Worm (Caenorhabditis elegans) whole organism, midembryonic: Measurements from ENCODE around the gene nspd-2.
"Not testable (repeated sequence)": the region's sequence is repeated elsewhere in the genome, so short reads cannot be mapped to it uniquely, and the experiment has no call there.

Experiments used
- T22C8.4 ChIP-seq: fragments of 200-800 bp; sonication (Bioruptor generic); IDR thresholded peaks from 2 replicates; pipeline ENCODE4 v1.3.6; 2022; ENCODE audit warnings: missing genetic modification characterization, missing compliant biosample characterization
- cog-1 ChIP-seq: sonication (generic microtip); optimal IDR thresholded peaks from 2 replicates; lab custom pipeline; 2016; ENCODE audit warnings: missing genetic modification characterization, missing compliant biosample characterization
- flt-1 ChIP-seq: fragments of 200-800 bp; sonication (Bioruptor generic); IDR thresholded peaks from 2 replicates; pipeline ENCODE4 v1.3.6; 2022; ENCODE audit warnings: missing genetic modification characterization, missing compliant biosample characterization
- klf-2 ChIP-seq: fragments of 200-800 bp; sonication (Bioruptor generic); conservative IDR thresholded peaks from 2 replicates; pipeline ENCODE4 v1.3.6; 2022; ENCODE audit warnings: missing genetic modification reagents, missing genetic modification characterization, missing compliant biosample characterization
- med-1 ChIP-seq: sonication (generic microtip); optimal IDR thresholded peaks from 2 replicates; lab custom pipeline; 2017; ENCODE audit warnings: missing genetic modification characterization, mild to moderate bottlenecking, missing compliant biosample characterization, antibody characterized with exemption, missing genetic modification reagents; ENCODE audit not compliant: insufficient read depth
- ref-1 ChIP-seq: fragments of 200-800 bp; sonication (Bioruptor generic); conservative IDR thresholded peaks from 2 replicates; pipeline ENCODE4 v1.3.6; 2022; ENCODE audit warnings: missing genetic modification reagents, missing genetic modification characterization, missing compliant biosample characterization
- tab-1 ChIP-seq: fragments of 200-800 bp; sonication (Bioruptor generic); IDR thresholded peaks from 2 replicates; pipeline ENCODE4 v1.3.6; 2022; ENCODE audit warnings: missing genetic modification characterization, missing compliant biosample characterization
- ztf-23 ChIP-seq: fragments of 200-800 bp; sonication (Bioruptor generic); IDR thresholded peaks from 2 replicates; pipeline ENCODE4 v1.3.6; 2022; ENCODE audit warnings: missing genetic modification reagents, missing genetic modification characterization, missing compliant biosample characterization
- ztf-29 ChIP-seq: fragments of 200-800 bp; sonication (Bioruptor generic); IDR thresholded peaks from 2 replicates; pipeline ENCODE4 v1.3.6; 2022; ENCODE audit warnings: missing genetic modification reagents, missing genetic modification characterization, missing compliant biosample characterization

The nspd-2 gene

DNA sequence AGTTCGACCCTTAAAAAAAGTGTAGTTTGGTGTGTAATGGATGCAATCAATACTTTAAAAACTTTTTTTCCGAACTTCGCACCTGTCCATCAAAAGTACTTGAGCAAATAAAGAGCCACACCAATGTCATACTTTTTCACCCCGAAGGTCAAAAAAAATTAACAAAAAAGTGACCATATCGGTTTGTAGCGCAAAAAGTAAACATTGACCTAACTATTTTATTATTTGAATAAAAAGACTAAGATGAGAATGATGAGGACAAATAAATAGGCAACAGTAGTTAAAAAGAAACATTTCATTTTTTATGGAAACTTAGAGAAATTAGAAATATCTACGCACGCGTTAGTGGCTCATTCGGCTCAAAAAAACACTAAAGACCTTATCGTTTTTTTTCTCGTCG, 25.5 kb downstream of the nspd-2 start:
- no peak for TF ChIP-seq flt-1 (GFP tag; lab: Robert Waterston, UW)
- no peak for TF ChIP-seq med-1
- TF ChIP-seq ztf-29 (GFP tag; lab: Robert Waterston, UW): no peak
- TF ChIP-seq cog-1 (tag; lab: Kevin White, UChicago): no peak
- TF ChIP-seq tab-1: no peak
- TF ChIP-seq T22C8.4 (GFP tag; lab: Robert Waterston, UW): no peak
- TF ChIP-seq ref-1: no peak
- TF ChIP-seq klf-2: no peak
- no peak for TF ChIP-seq ztf-23 (GFP tag; lab: Robert Waterston, UW)

DNA sequence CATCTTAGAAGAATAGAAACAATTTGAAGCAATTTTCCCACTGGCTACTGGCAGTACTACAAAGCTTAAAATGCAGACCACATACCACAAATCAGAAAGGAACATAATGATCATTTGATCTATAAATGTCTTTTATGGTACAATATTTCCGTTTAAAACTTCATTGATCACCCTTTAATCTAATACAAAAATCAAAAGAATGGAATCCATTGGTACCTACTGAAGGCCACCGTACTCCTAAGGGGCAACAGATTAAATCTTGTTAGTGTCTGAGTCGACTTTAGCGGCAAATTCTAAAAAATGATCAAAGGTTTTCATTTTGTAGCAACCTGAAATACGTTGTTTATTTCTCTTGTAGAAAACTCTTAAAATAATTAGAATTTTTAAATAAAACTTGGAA, 28.4 kb downstream of the nspd-2 start:
- TF ChIP-seq ztf-23 (GFP tag; lab: Robert Waterston, UW) (no peak), ztf-29 (GFP tag; lab: Robert Waterston, UW) (no peak), med-1 (no peak), flt-1 (GFP tag; lab: Robert Waterston, UW) (no peak)

DNA sequence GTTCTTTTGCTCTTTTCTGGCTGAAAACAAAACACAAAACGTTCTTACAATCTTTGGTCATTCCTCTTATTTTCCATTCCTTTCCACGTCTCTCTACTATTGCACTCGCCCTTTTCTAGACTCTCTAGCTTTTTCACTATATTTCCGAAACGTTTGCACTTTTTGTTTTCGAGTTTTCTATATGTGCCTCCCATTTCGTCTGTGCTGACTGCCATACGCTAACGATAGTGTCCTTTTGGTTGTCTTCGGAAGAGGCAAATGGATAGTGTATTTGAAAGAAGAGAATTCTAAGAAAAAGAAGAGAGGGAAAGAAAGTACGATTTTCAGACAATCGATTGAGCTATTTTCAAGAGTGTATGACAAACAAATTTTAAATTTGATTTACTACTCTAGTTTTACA, 28.9 kb downstream of the nspd-2 start:
- TF ChIP-seq ref-1 (no peak), flt-1 (GFP tag; lab: Robert Waterston, UW) (no peak), ztf-29 (GFP tag; lab: Robert Waterston, UW) (no peak), cog-1 (tag; lab: Kevin White, UChicago) (no peak), tab-1 (no peak), ztf-23 (GFP tag; lab: Robert Waterston, UW) (no peak), klf-2 (no peak), T22C8.4 (GFP tag; lab: Robert Waterston, UW) (no peak), med-1 (no peak)

ce11 chrIV:9873837-9874236, 30.0 kb downstream of the nspd-2 start:
- no peak for TF ChIP-seq cog-1 (tag; lab: Kevin White, UChicago)
- no peak for TF ChIP-seq flt-1 (GFP tag; lab: Robert Waterston, UW)
- no peak for TF ChIP-seq med-1
- TF ChIP-seq klf-2: no peak

DNA sequence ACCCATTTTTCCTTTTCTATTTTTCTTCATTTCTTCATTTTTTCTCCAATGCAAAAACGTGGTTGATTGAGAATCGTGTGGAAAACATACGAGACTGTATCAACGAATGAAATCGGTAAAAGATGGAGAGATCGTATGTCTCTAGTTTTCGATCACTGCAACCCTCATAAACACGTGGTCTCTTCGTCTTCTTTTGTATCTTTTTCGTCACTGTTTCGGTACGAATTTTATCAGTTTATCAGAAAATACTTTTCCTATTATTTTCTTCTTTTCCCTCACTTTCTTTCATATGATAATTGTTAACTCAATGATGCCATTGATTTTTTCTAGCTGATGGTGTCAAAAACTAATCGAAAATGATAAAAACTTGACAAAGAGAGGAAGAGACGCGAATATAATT, 31.8 kb downstream of the nspd-2 start:
- TF ChIP-seq ztf-29 (GFP tag; lab: Robert Waterston, UW) (no peak), med-1 (no peak), tab-1 (no peak), flt-1 (GFP tag; lab: Robert Waterston, UW) (no peak), T22C8.4 (GFP tag; lab: Robert Waterston, UW) (no peak), cog-1 (tag; lab: Kevin White, UChicago) (no peak), ref-1 (no peak), klf-2 (no peak), ztf-23 (GFP tag; lab: Robert Waterston, UW) (no peak)

DNA sequence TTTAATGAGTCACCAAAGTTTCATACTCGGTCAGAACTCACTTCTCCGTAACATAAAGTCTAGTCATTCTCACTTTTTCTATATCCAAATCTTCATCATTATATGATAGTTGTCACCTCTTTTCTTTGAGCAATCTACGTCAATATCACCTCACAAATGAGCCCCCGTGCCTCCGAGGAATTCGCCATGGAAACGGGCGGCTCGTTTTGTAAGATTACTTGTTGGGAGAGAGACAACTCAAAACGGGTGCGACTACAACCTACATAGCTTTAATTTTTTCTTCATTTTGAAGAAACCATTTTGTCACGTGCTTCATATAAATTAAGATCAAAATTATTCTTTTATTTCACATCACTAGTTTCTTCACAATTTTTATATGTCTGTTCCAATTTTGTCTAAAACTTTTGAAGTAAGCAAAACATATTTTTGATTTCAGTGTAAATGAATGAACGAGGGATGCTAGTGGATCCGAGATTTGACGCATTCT, 35.1 kb downstream of the nspd-2 start, which contains the start of gene nhr-4:
Gene nhr-4, plus strand, starts transcription at position 437 of the 487 bp plus-strand sequence.
- no peak for TF ChIP-seq ztf-29 (GFP tag; lab: Robert Waterston, UW)
- no peak for TF ChIP-seq med-1

DNA sequence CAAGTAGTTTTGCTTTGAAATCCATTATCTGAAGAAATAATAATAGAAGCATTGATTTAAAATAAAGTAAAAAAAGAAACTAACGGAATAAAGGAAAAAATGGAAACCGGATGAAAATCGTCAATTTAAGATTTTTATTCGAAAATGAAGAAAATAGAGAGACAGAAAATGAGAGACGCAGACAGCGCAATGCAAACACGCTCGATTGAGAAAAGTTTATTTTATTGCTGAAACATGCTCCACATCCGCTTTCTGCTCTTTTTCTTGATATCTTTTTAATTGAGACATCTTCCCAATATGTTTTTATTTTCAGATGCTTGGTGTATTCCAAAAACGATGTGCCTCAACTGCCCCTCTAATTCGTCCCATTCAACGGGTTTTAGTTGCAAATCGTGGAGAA, 40.4 kb downstream of the nspd-2 start, which contains the start of the genes prp-18 and mccc-1:
Gene prp-18, minus strand, starts transcription at position 127 of the 400 bp plus-strand sequence.
Gene mccc-1, plus strand, starts transcription at position 314 of the 400 bp plus-strand sequence.
- no peak for TF ChIP-seq flt-1 (GFP tag; lab: Robert Waterston, UW)
- no peak for TF ChIP-seq med-1
- TF ChIP-seq cog-1 (tag; lab: Kevin White, UChicago): no peak
- TF ChIP-seq klf-2: no peak
- no peak for TF ChIP-seq T22C8.4 (GFP tag; lab: Robert Waterston, UW)
- TF ChIP-seq ztf-29 (GFP tag; lab: Robert Waterston, UW): no peak
- no peak for TF ChIP-seq tab-1
- no peak for TF ChIP-seq ref-1
- TF ChIP-seq ztf-23 (GFP tag; lab: Robert Waterston, UW): no peak

DNA sequence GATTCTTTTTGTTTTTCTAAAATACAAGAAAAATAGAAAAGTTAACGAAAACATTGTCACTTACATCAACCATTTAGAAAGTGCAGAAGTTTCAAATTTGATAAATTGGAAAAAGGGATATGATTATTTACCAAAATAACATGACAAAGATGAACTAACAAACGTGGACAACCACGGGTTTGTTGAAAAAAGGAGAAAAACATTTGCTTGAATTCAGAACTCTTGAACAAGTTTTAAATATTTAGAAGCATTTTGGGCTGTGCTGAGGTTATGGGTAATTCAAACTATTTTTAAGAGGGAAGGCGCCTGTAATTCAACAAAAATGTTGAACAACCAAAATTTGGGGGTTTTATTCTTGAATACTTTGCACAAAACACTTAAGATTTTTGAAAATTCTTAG, 46.0 kb downstream of the nspd-2 start, which contains the start of gene ttbk-3:
Gene ttbk-3, minus strand, starts transcription at position 101 of the 400 bp plus-strand sequence.
- no peak for TF ChIP-seq tab-1
- no peak for TF ChIP-seq ztf-29 (GFP tag; lab: Robert Waterston, UW)
- no peak for TF ChIP-seq flt-1 (GFP tag; lab: Robert Waterston, UW)
- TF ChIP-seq ref-1: no peak
- TF ChIP-seq med-1: no peak
- TF ChIP-seq cog-1 (tag; lab: Kevin White, UChicago): no peak
- TF ChIP-seq T22C8.4 (GFP tag; lab: Robert Waterston, UW): no peak
- no peak for TF ChIP-seq klf-2
- no peak for TF ChIP-seq ztf-23 (GFP tag; lab: Robert Waterston, UW)

ce11 chrIV:9891938-9892337, 48.1 kb downstream of the nspd-2 start, which contains the start of gene F32B6.4:
Gene F32B6.4 (minus strand): TSS chrIV:9892038.
- TF ChIP-seq cog-1 (tag; lab: Kevin White, UChicago): no peak
- no peak for TF ChIP-seq flt-1 (GFP tag; lab: Robert Waterston, UW)
- no peak for TF ChIP-seq ztf-23 (GFP tag; lab: Robert Waterston, UW)
- TF ChIP-seq klf-2: no peak
- TF ChIP-seq tab-1: no peak
- TF ChIP-seq T22C8.4 (GFP tag; lab: Robert Waterston, UW): no peak
- no peak for TF ChIP-seq ref-1
- no peak for TF ChIP-seq ztf-29 (GFP tag; lab: Robert Waterston, UW)
- TF ChIP-seq med-1: no peak

DNA sequence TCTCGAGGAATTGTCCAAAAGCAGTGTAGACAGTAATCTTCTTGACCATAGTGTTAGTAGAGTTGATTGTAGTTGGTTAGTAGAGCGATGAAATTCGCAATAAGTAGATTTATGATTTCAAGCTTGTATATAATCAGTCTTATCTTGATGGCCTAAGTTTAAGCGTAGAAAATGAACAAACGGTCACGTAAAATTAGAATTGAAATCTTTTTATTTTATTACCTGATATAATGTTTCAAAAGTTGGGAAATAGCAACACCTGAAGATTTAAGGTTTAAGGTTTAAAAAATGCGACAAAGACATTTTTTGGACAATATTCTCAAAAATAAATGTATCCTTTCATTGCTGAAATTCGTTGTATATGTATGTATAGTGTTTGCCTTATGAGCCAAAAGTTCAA, 49.8 kb downstream of the nspd-2 start, which contains the start of gene sss-1:
Gene sss-1, minus strand, starts transcription at position 101 of the 400 bp plus-strand sequence.
- TF ChIP-seq med-1; ztf-23 (GFP tag; lab: Robert Waterston, UW); flt-1 (GFP tag; lab: Robert Waterston, UW): not testable (repeated sequence)
